Worm (Caenorhabditis elegans): ENCODE results near the gene F48G7.10.

ce11 chrV:608844-609243 lies 25.9 kb downstream of the F48G7.10 start, which contains the start of gene srw-109:
- TF ChIP-seq dao-5 (tag; optimal IDR thresholded peaks at IDR 0.05): no peak
- TF ChIP-seq W03F9.2 (tag; optimal IDR thresholded peaks at IDR 0.05): no peak
